Worm (Caenorhabditis elegans) whole organism, L1 larva: ENCODE data around the gene abhd-12.
A peak's percentile ranks its signal among the peaks of the same experiment; 100 is the strongest.

Experiments used
- C16A3.4 ChIP-seq: fragments of 150-350 bp; optimal IDR thresholded peaks from 2 replicates; lab custom pipeline; 2014; ENCODE audit warnings: missing biosample characterization, missing genetic modification characterization
- alr-1 ChIP-seq: fragments of 200-800 bp; sonication (Bioruptor generic); optimal IDR thresholded peaks from 2 replicates; lab custom pipeline; 2018; ENCODE audit warnings: borderline replicate concordance, mild to moderate bottlenecking, missing genetic modification characterization, missing compliant biosample characterization
- aly-2 ChIP-seq: fragments of 150-350 bp; optimal IDR thresholded peaks from 2 replicates; lab custom pipeline; 2014; ENCODE audit warnings: missing biosample characterization, missing genetic modification characterization
- blmp-1 ChIP-seq: fragments of 150-350 bp; optimal IDR thresholded peaks from 2 replicates; lab custom pipeline; 2014; ENCODE audit warnings: missing biosample characterization, missing genetic modification characterization
- ceh-63 ChIP-seq: fragments of 200-800 bp; sonication (Bioruptor generic); optimal IDR thresholded peaks from 2 replicates; lab custom pipeline; 2018; ENCODE audit warnings: mild to moderate bottlenecking, missing genetic modification characterization, missing compliant biosample characterization
- ceh-8 ChIP-seq: fragments of 200-800 bp; sonication (Bioruptor generic); optimal IDR thresholded peaks from 2 replicates; lab custom pipeline; 2018; ENCODE audit warnings: mild to moderate bottlenecking, missing genetic modification characterization, moderate library complexity, missing compliant biosample characterization
- ceh-88 ChIP-seq: fragments of 200-800 bp; sonication (Bioruptor generic); IDR thresholded peaks from 2 replicates; pipeline ENCODE4 v1.3.6; 2022; ENCODE audit warnings: missing genetic modification characterization, missing compliant biosample characterization
- egl-27 ChIP-seq, 2 experiments: fragments of 150-350 bp in 1 of 2; sonication (generic microtip); optimal IDR thresholded peaks; 3 replicates each; lab custom pipeline; 2017 to 2018; ENCODE audit warnings: missing biosample characterization in 2 of 2, missing genetic modification characterization in 2 of 2, missing genetic modification reagents in 2 of 2
- elt-2 ChIP-seq: sonication (generic microtip); optimal IDR thresholded peaks from 2 replicates; lab custom pipeline; 2016; ENCODE audit warnings: missing genetic modification characterization, mild to moderate bottlenecking, inconsistent platforms, missing compliant biosample characterization, missing genetic modification reagents
- elt-3 ChIP-seq, 6 experiments: fragments of 150-350 bp in 1 of 6; sonication (generic microtip); optimal IDR thresholded peaks; 2 replicates each; lab custom pipeline; 2017 to 2018; ENCODE audit warnings: missing biosample characterization in 6 of 6, missing genetic modification characterization in 6 of 6, inconsistent platforms in 1 of 6
- fkh-10 ChIP-seq: sonication (generic microtip); optimal IDR thresholded peaks from 2 replicates; lab custom pipeline; 2017; ENCODE audit warnings: missing biosample characterization, missing genetic modification reagents, missing genetic modification characterization
- fkh-4 ChIP-seq: sonication (generic microtip); optimal IDR thresholded peaks from 2 replicates; lab custom pipeline; 2016; ENCODE audit warnings: missing compliant biosample characterization, missing genetic modification characterization, borderline replicate concordance
- fkh-8 ChIP-seq: sonication (generic microtip); optimal IDR thresholded peaks from 2 replicates; lab custom pipeline; 2016; ENCODE audit warnings: mild to moderate bottlenecking, missing genetic modification characterization, missing compliant biosample characterization
- fos-1 ChIP-seq: fragments of 150-350 bp; optimal IDR thresholded peaks from 2 replicates; lab custom pipeline; 2014; ENCODE audit warnings: missing biosample characterization, missing genetic modification characterization
- grh-1 ChIP-seq: fragments of 200-800 bp; sonication (Bioruptor generic); IDR thresholded peaks from 2 replicates; pipeline ENCODE4 v1.3.6; 2022; ENCODE audit warnings: missing genetic modification reagents, missing genetic modification characterization, missing compliant biosample characterization
- hlh-17 ChIP-seq: fragments of 200-800 bp; sonication (Bioruptor generic); optimal IDR thresholded peaks from 2 replicates; lab custom pipeline; 2018; ENCODE audit warnings: missing genetic modification characterization, mild to moderate bottlenecking, missing compliant biosample characterization, moderate library complexity, borderline replicate concordance
- hpl-2 ChIP-seq: fragments of 150-350 bp; optimal IDR thresholded peaks from 2 replicates; lab custom pipeline; 2014; ENCODE audit warnings: missing biosample characterization, missing genetic modification reagents, missing genetic modification characterization
- irx-1 ChIP-seq: sonication (generic microtip); optimal IDR thresholded peaks from 2 replicates; lab custom pipeline; 2016; ENCODE audit warnings: missing genetic modification characterization, missing compliant biosample characterization
- isw-1 ChIP-seq: fragments of 200-800 bp; sonication (Bioruptor generic); IDR thresholded peaks from 2 replicates; pipeline ENCODE4 v1.3.6; 2022; ENCODE audit warnings: missing genetic modification characterization, missing compliant biosample characterization
- lin-14 ChIP-seq: fragments of 200-800 bp; sonication (Bioruptor generic); optimal IDR thresholded peaks from 2 replicates; lab custom pipeline; 2018; ENCODE audit warnings: mild to moderate bottlenecking, missing genetic modification characterization, moderate library complexity, missing compliant biosample characterization
- lin-35 ChIP-seq, 2 experiments: fragments of 150-350 bp; optimal IDR thresholded peaks; 2 replicates each; lab custom pipeline; 2014; ENCODE audit warnings: missing biosample characterization in 2 of 2, missing genetic modification characterization in 2 of 2, missing genetic modification reagents in 2 of 2
- lir-3 ChIP-seq: sonication (generic microtip); optimal IDR thresholded peaks from 2 replicates; lab custom pipeline; 2016; ENCODE audit warnings: mild to moderate bottlenecking, missing genetic modification characterization, moderate library complexity, missing compliant biosample characterization; ENCODE audit not compliant: poor library complexity
- lsy-2 ChIP-seq, 2 experiments: fragments of 150-350 bp; optimal IDR thresholded peaks; 2 replicates each; lab custom pipeline; 2014; ENCODE audit warnings: missing biosample characterization in 2 of 2, missing genetic modification characterization in 2 of 2
- mdl-1 ChIP-seq, 2 experiments: fragments of 150-350 bp; optimal IDR thresholded peaks; 2 replicates each; lab custom pipeline; 2014 to 2017; ENCODE audit warnings: missing biosample characterization in 2 of 2, missing genetic modification characterization in 2 of 2, inconsistent platforms in 1 of 2
- mep-1 ChIP-seq: fragments of 150-350 bp; optimal IDR thresholded peaks from 2 replicates; lab custom pipeline; 2014; ENCODE audit warnings: missing biosample characterization, missing genetic modification characterization
- nhr-11 ChIP-seq: fragments of 150-350 bp; optimal IDR thresholded peaks from 2 replicates; lab custom pipeline; 2014; ENCODE audit warnings: missing biosample characterization, missing genetic modification characterization
- nhr-19 ChIP-seq: fragments of 200-800 bp; sonication (Bioruptor generic); conservative IDR thresholded peaks from 2 replicates; pipeline ENCODE4 v1.3.6; 2022; ENCODE audit warnings: missing genetic modification characterization, missing compliant biosample characterization
- nhr-20 ChIP-seq: sonication (generic microtip); optimal IDR thresholded peaks from 2 replicates; lab custom pipeline; 2016; ENCODE audit warnings: mild to moderate bottlenecking, missing genetic modification characterization, missing compliant biosample characterization
- nhr-28 ChIP-seq: fragments of 150-350 bp; optimal IDR thresholded peaks from 2 replicates; lab custom pipeline; 2014; ENCODE audit warnings: missing biosample characterization, missing genetic modification characterization
- nhr-47 ChIP-seq: sonication (generic microtip); optimal IDR thresholded peaks from 2 replicates; lab custom pipeline; 2016; ENCODE audit warnings: mild to moderate bottlenecking, missing genetic modification characterization, moderate library complexity, missing compliant biosample characterization
- nhr-77 ChIP-seq: fragments of 150-350 bp; optimal IDR thresholded peaks from 2 replicates; lab custom pipeline; 2014; ENCODE audit warnings: missing biosample characterization, missing genetic modification characterization
- nhr-84 ChIP-seq: sonication (generic microtip); optimal IDR thresholded peaks from 2 replicates; lab custom pipeline; 2017; ENCODE audit warnings: missing biosample characterization, missing genetic modification characterization
- nhr-85 ChIP-seq: sonication (generic microtip); peaks from one replicate; lab custom pipeline; 2016; ENCODE audit warnings: missing genetic modification characterization, inconsistent platforms, missing compliant biosample characterization
- pax-3 ChIP-seq: fragments of 200-800 bp; sonication (Bioruptor generic); optimal IDR thresholded peaks from 2 replicates; lab custom pipeline; 2018; ENCODE audit warnings: mild to moderate bottlenecking, missing genetic modification characterization, moderate library complexity, missing compliant biosample characterization
- pqm-1 ChIP-seq: sonication (generic microtip); optimal IDR thresholded peaks from 3 replicates; lab custom pipeline; 2017; ENCODE audit warnings: missing biosample characterization, missing genetic modification characterization
- snpc-4 ChIP-seq: fragments of 150-350 bp; optimal IDR thresholded peaks from 2 replicates; lab custom pipeline; 2014; ENCODE audit warnings: missing biosample characterization, missing genetic modification characterization
- sup-37 ChIP-seq: fragments of 200-800 bp; sonication (Bioruptor generic); optimal IDR thresholded peaks from 2 replicates; lab custom pipeline; 2018; ENCODE audit warnings: mild to moderate bottlenecking, missing genetic modification characterization, missing compliant biosample characterization
- tbx-2 ChIP-seq: sonication (generic microtip); optimal IDR thresholded peaks from 2 replicates; lab custom pipeline; 2016; ENCODE audit warnings: missing genetic modification characterization, missing compliant biosample characterization
- unc-30 ChIP-seq: sonication (generic microtip); optimal IDR thresholded peaks from 2 replicates; lab custom pipeline; 2017; ENCODE audit warnings: missing biosample characterization, missing genetic modification characterization
- unc-86 ChIP-seq: sonication (generic microtip); optimal IDR thresholded peaks from 2 replicates; lab custom pipeline; 2016; ENCODE audit warnings: missing genetic modification characterization, missing compliant biosample characterization
- unc-98 ChIP-seq: fragments of 200-800 bp; sonication (Bioruptor generic); IDR thresholded peaks from 2 replicates; pipeline ENCODE4 v1.3.6; 2022; ENCODE audit warnings: missing genetic modification characterization, missing compliant biosample characterization
- vab-15 ChIP-seq: sonication (generic microtip); optimal IDR thresholded peaks from 2 replicates; lab custom pipeline; 2017; ENCODE audit warnings: missing genotype, mild to moderate bottlenecking, missing genetic modification characterization, missing compliant biosample characterization
- zag-1 ChIP-seq: fragments of 150-350 bp; optimal IDR thresholded peaks from 2 replicates; lab custom pipeline; 2014; ENCODE audit warnings: missing biosample characterization, missing genetic modification characterization

The abhd-12 gene

DNA sequence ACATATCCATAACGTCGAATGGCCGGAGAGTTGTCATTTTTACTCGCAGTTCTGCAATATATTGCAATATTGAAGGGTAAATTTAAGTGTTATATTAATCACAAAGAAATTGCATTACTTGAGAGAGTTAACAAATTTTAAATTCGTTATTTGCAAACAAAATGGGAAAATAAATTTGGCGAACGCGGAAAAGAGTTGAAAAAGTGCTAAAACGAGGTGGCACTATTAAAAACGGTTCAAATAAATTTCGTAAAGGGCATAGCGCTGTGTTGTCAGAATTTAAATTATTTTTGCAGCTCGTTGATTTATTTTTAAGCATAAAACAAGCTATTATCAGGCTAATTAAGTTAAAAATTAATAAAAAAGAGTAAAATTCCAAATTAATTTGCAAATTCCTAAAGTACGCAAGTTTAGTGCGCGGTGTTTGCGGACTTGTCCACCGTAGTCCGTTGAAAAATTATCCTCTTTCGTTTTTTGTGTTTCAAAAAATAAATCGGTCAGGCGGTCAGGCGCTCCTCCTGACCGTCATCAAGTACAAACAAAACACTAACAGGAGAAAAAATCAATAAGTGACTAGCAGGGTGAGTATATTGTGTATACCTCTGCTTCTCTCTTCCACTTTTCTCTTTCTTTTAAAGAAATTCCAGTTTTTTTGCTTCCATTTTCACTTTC, at the start of gene abhd-12, which contains the start of gene natb-1 (continued):
- TF ChIP-seq sup-37 (no peak), unc-86 (tag; lab: Kevin White, UChicago) (no peak), isw-1 (GFP tag; lab: Robert Waterston, UW) (no peak), elt-3 (tag; optimal IDR thresholded peaks at IDR 0.05; lab: Kevin White, UChicago) (peak in 1 of 6 experiments; percentile 15), fos-1 (tag; lab: Kevin White, UChicago) (no peak), ceh-88 (GFP tag; lab: Robert Waterston, UW) (no peak), lir-3 (tag; lab: Kevin White, UChicago) (no peak), nhr-28 (tag; lab: Kevin White, UChicago) (no peak), C16A3.4 (tag; lab: Kevin White, UChicago) (peak; percentile 44), nhr-85 (tag; lab: Kevin White, UChicago) (peak; percentile 69), egl-27 (tag; optimal IDR thresholded peaks at IDR 0.05; lab: Kevin White, UChicago) (no peak), aly-2 (tag; lab: Kevin White, UChicago) (no peak), mdl-1 (tag; optimal IDR thresholded peaks at IDR 0.05; lab: Kevin White, UChicago) (peak in 1 of 2 experiments; percentile 52), nhr-77 (tag; lab: Kevin White, UChicago) (no peak), irx-1 (no peak), ceh-8 (GFP tag; lab: Kevin White, UChicago) (no peak), blmp-1 (tag; lab: Kevin White, UChicago) (peak; percentile 64), fkh-10 (no peak), nhr-11 (tag; lab: Kevin White, UChicago) (no peak), fkh-4 (tag; lab: Kevin White, UChicago) (no peak), alr-1 (tag; lab: Kevin White, UChicago) (no peak), unc-30 (tag; lab: Kevin White, UChicago) (no peak), hlh-17 (no peak), pax-3 (no peak), nhr-19 (GFP tag; lab: Robert Waterston, UW) (no peak), elt-2 (tag; lab: Kevin White, UChicago) (no peak), lin-35 (GFP tag; optimal IDR thresholded peaks at IDR 0.05; lab: Kevin White, UChicago) (peak; percentile 44 to 81), unc-98 (GFP tag; lab: Robert Waterston, UW) (no peak), ceh-63 (GFP tag; lab: Kevin White, UChicago) (no peak), nhr-20 (tag; lab: Kevin White, UChicago) (peak; percentile 54), tbx-2 (peak; percentile 19)

DNA sequence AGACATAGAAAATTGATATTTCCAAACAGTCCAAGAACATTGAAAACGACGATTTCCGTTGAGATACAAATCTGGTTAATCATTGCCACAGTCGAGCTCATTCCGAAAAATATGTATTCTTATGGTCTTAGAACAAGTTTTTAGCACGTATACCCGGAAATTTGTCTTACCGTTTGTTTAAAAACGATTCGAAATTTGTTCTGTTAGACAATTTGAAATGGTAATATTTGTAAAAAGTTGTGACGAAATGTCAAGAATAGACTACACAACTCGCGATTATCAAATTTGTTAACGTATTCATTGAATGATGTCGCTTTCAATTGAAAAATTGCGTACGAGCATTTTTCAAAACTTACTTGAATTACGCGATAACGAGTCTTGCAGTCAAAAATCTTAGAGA, 46.5 kb upstream of the abhd-12 start, which contains the start of gene srsx-3:
Gene srsx-3, minus strand, starts transcription at position 101 of the 400 bp plus-strand sequence.
- TF ChIP-seq irx-1 (no peak), nhr-84 (tag; lab: Kevin White, UChicago) (no peak), vab-15 (tag; lab: Kevin White, UChicago) (no peak), hpl-2 (GFP tag; lab: Kevin White, UChicago) (no peak)
- TF ChIP-seq, all 84 proteins: peak for 0

DNA sequence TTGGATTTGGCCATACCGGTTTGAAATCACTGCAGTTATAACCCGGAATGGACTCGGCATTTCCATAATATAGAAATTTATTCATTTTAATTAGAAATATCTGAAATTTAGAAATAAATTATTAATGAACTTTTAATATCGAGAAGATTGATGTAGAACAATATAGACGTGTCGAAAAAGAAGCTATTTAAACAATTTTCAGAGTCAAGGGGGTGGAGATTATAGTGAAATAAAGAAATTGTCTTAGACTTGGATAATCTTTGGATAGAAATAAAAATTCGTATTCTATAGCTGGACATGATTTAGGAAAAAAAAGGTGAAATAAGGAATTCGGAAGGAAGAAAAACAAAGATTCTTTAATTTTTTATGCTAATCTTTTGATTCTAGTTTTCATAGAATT, 43.4 kb upstream of the abhd-12 start, which contains the start of gene srt-53:
Gene srt-53, minus strand, starts transcription at position 101 of the 400 bp plus-strand sequence.
- TF ChIP-seq lin-35 (GFP tag; optimal IDR thresholded peaks at IDR 0.05; lab: Kevin White, UChicago) (no peak), vab-15 (tag; lab: Kevin White, UChicago) (no peak), pax-3 (no peak), snpc-4 (tag; lab: Kevin White, UChicago) (no peak), grh-1 (GFP tag; lab: Robert Waterston, UW) (no peak), elt-2 (tag; lab: Kevin White, UChicago) (no peak), mep-1 (tag; lab: Kevin White, UChicago) (no peak), nhr-47 (tag; lab: Kevin White, UChicago) (no peak), zag-1 (tag; lab: Kevin White, UChicago) (no peak), pqm-1 (no peak), lsy-2 (tag; optimal IDR thresholded peaks at IDR 0.05; lab: Kevin White, UChicago) (no peak), lin-14 (GFP tag; lab: Kevin White, UChicago) (no peak), fkh-8 (no peak), nhr-84 (tag; lab: Kevin White, UChicago) (no peak)
- TF ChIP-seq, all 84 proteins: peak for 0
